Worm (Caenorhabditis elegans) whole organism, L3 larva: ENCODE results near the gene Y65A5A.24.

Source experiments
- R02D3.7 ChIP-seq: fragments of 150-350 bp; optimal IDR thresholded peaks from 2 replicates; lab custom pipeline; 2014; ENCODE audit warnings: missing biosample characterization, missing genetic modification characterization
- ZK546.5 ChIP-seq: sonication (generic microtip); optimal IDR thresholded peaks from 2 replicates; lab custom pipeline; 2017; ENCODE audit warnings: missing biosample characterization, missing genetic modification characterization
- ceh-16 ChIP-seq: sonication (generic microtip); optimal IDR thresholded peaks from 2 replicates; lab custom pipeline; 2017; ENCODE audit warnings: missing biosample characterization, missing genetic modification characterization
- ceh-28 ChIP-seq: fragments of 150-350 bp; optimal IDR thresholded peaks from 2 replicates; lab custom pipeline; 2014; ENCODE audit warnings: missing biosample characterization, missing genetic modification reagents, missing genetic modification characterization
- ceh-82 ChIP-seq: fragments of 150-350 bp; optimal IDR thresholded peaks from 2 replicates; lab custom pipeline; 2014; ENCODE audit warnings: missing biosample characterization, missing genetic modification characterization
- ceh-9 ChIP-seq: sonication (generic microtip); optimal IDR thresholded peaks from 2 replicates; lab custom pipeline; 2018; ENCODE audit warnings: missing biosample characterization, missing genetic modification characterization
- egl-27 ChIP-seq: sonication (generic microtip); optimal IDR thresholded peaks from 4 replicates; lab custom pipeline; 2017; ENCODE audit warnings: missing biosample characterization, missing genetic modification reagents, missing genetic modification characterization
- elt-2 ChIP-seq: sonication (generic microtip); optimal IDR thresholded peaks from 2 replicates; lab custom pipeline; 2016; ENCODE audit warnings: missing genetic modification reagents, mild to moderate bottlenecking, missing genetic modification characterization, missing compliant biosample characterization
- elt-3 ChIP-seq, 3 experiments: fragments of 150-350 bp in 1 of 3; sonication (generic microtip) in 2 of 3; optimal IDR thresholded peaks; 2 replicates in 2 of 3; 4 replicates in 1 of 3; lab custom pipeline; 2014 to 2017; ENCODE audit warnings: missing biosample characterization in 3 of 3, missing genetic modification characterization in 3 of 3
- eor-1 ChIP-seq, 2 experiments: fragments of 150-350 bp; optimal IDR thresholded peaks; 2 replicates each; lab custom pipeline; 2014 to 2018; ENCODE audit warnings: missing biosample characterization in 2 of 2, missing genetic modification characterization in 2 of 2
- fkh-2 ChIP-seq: fragments of 150-350 bp; optimal IDR thresholded peaks from 2 replicates; lab custom pipeline; 2014; ENCODE audit warnings: missing biosample characterization, missing genetic modification reagents, missing genetic modification characterization
- hmg-11 ChIP-seq: sonication (generic microtip); optimal IDR thresholded peaks from 2 replicates; lab custom pipeline; 2016; ENCODE audit warnings: missing genetic modification characterization, missing compliant biosample characterization
- jun-1 ChIP-seq: fragments of 150-350 bp; optimal IDR thresholded peaks from 2 replicates; lab custom pipeline; 2014; ENCODE audit warnings: missing biosample characterization, missing genetic modification reagents, missing genetic modification characterization
- lin-15B ChIP-seq: fragments of 150-350 bp; optimal IDR thresholded peaks from 2 replicates; lab custom pipeline; 2014; ENCODE audit warnings: missing biosample characterization, missing genetic modification characterization
- lsy-12 ChIP-seq: sonication (generic microtip); optimal IDR thresholded peaks from 2 replicates; lab custom pipeline; 2016; ENCODE audit warnings: mild to moderate bottlenecking, missing genetic modification characterization, missing compliant biosample characterization
- mdl-1 ChIP-seq: fragments of 150-350 bp; optimal IDR thresholded peaks from 2 replicates; lab custom pipeline; 2014; ENCODE audit warnings: missing biosample characterization, missing genetic modification characterization
- nfya-1 ChIP-seq: sonication (generic microtip); optimal IDR thresholded peaks from 2 replicates; lab custom pipeline; 2017; ENCODE audit warnings: missing genetic modification characterization, mild to moderate bottlenecking, missing compliant biosample characterization, antibody characterized with exemption, moderate library complexity; ENCODE audit not compliant: insufficient read depth
- nhr-11 ChIP-seq: fragments of 150-350 bp; optimal IDR thresholded peaks from 2 replicates; lab custom pipeline; 2014; ENCODE audit warnings: missing biosample characterization, missing genetic modification characterization
- nhr-12 ChIP-seq: fragments of 150-350 bp; optimal IDR thresholded peaks from 2 replicates; lab custom pipeline; 2014; ENCODE audit warnings: missing biosample characterization, missing genetic modification characterization
- nhr-23 ChIP-seq: fragments of 150-350 bp; optimal IDR thresholded peaks from 2 replicates; lab custom pipeline; 2014; ENCODE audit warnings: missing biosample characterization, missing genetic modification reagents, missing genetic modification characterization
- nhr-237 ChIP-seq: fragments of 150-350 bp; optimal IDR thresholded peaks from 2 replicates; lab custom pipeline; 2014; ENCODE audit warnings: missing biosample characterization, missing genetic modification characterization
- nhr-28 ChIP-seq: fragments of 150-350 bp; optimal IDR thresholded peaks from 2 replicates; lab custom pipeline; 2014; ENCODE audit warnings: missing biosample characterization, missing genetic modification characterization
- nhr-43 ChIP-seq: sonication (generic microtip); optimal IDR thresholded peaks from 2 replicates; lab custom pipeline; 2016; ENCODE audit warnings: mild to moderate bottlenecking, missing genetic modification characterization, missing compliant biosample characterization; ENCODE audit not compliant: poor library complexity, severe bottlenecking
- nhr-76 ChIP-seq: fragments of 150-350 bp; sonication (generic microtip); optimal IDR thresholded peaks from 5 replicates; lab custom pipeline; 2014; ENCODE audit warnings: missing biosample characterization, missing genetic modification characterization
- nhr-77 ChIP-seq: fragments of 150-350 bp; optimal IDR thresholded peaks from 2 replicates; lab custom pipeline; 2014; ENCODE audit warnings: missing biosample characterization, missing genetic modification characterization
- pha-4 ChIP-seq: fragments of 150-350 bp; optimal IDR thresholded peaks from 2 replicates; lab custom pipeline; 2014; ENCODE audit warnings: missing biosample characterization, missing genetic modification reagents, missing genetic modification characterization
- pqm-1 ChIP-seq: fragments of 150-350 bp; optimal IDR thresholded peaks from 2 replicates; lab custom pipeline; 2017; ENCODE audit warnings: missing biosample characterization, missing genetic modification characterization, inconsistent platforms
- sea-2 ChIP-seq: fragments of 150-350 bp; sonication (generic microtip); optimal IDR thresholded peaks from 4 replicates; lab custom pipeline; 2014; ENCODE audit warnings: missing biosample characterization, missing genetic modification reagents, missing genetic modification characterization
- snpc-4 ChIP-seq: fragments of 150-350 bp; optimal IDR thresholded peaks from 2 replicates; lab custom pipeline; 2014; ENCODE audit warnings: missing biosample characterization, missing genetic modification characterization
- tbx-2 ChIP-seq: sonication (generic microtip); optimal IDR thresholded peaks from 2 replicates; lab custom pipeline; 2016; ENCODE audit warnings: mild to moderate bottlenecking, missing genetic modification characterization, missing compliant biosample characterization
- unc-39 ChIP-seq: sonication (generic microtip); optimal IDR thresholded peaks from 4 replicates; lab custom pipeline; 2017; ENCODE audit warnings: missing biosample characterization, missing genetic modification characterization
- unc-62 ChIP-seq: fragments of 150-350 bp; sonication (generic microtip); optimal IDR thresholded peaks from 4 replicates; lab custom pipeline; 2014; ENCODE audit warnings: missing biosample characterization, missing genetic modification reagents, missing genetic modification characterization
- zag-1 ChIP-seq: fragments of 150-350 bp; optimal IDR thresholded peaks from 2 replicates; lab custom pipeline; 2014; ENCODE audit warnings: missing biosample characterization, missing genetic modification characterization
- ztf-11 ChIP-seq: fragments of 150-350 bp; optimal IDR thresholded peaks from 2 replicates; lab custom pipeline; 2014; ENCODE audit warnings: missing biosample characterization, missing genetic modification characterization
- ztf-4 ChIP-seq: fragments of 150-350 bp; optimal IDR thresholded peaks from 2 replicates; lab custom pipeline; 2014; ENCODE audit warnings: missing biosample characterization, missing genetic modification characterization

Y65A5A.24 gene

DNA sequence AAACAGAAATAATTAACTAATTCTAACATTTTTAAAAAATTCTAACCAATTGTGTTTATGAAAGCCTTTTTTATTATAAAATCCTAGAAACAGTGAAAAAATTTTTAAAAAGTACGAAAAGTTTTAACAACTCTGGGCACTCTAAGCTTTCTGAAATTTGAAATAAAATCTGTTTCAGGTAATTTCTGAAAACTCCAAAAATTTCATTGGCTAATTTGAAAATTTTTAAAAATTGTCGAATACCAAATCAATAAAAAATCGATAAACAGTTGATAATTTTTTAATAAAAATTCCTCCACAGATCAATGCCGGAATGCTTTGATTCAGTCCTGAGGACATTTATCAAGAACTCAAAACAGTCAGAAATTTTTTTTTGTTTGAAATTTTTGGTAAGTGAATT is at the start of gene Y65A5A.24:
Gene Y65A5A.24 (plus strand): TSS at position 301 of the 400 bp plus-strand sequence.
- no peak for TF ChIP-seq nhr-77 (tag; lab: Kevin White, UChicago)
- no peak for TF ChIP-seq nhr-28 (tag; lab: Kevin White, UChicago)
- no peak for TF ChIP-seq hmg-11 (tag; lab: Kevin White, UChicago)
- no peak for TF ChIP-seq nhr-237 (tag; lab: Kevin White, UChicago)
- TF ChIP-seq egl-27 (tag; lab: Kevin White, UChicago), result no peak
- TF ChIP-seq nfya-1, result no peak
- TF ChIP-seq unc-39 (tag; lab: Kevin White, UChicago), result no peak
- TF ChIP-seq sea-2, result no peak
- no peak for TF ChIP-seq ceh-16 (tag; lab: Kevin White, UChicago)
- TF ChIP-seq zag-1, result no peak
- no peak for TF ChIP-seq ceh-28 (tag; lab: Kevin White, UChicago)
- no peak for TF ChIP-seq R02D3.7 (tag; lab: Kevin White, UChicago)
- TF ChIP-seq mdl-1, result no peak
- no peak for TF ChIP-seq nhr-76 (tag; lab: Kevin White, UChicago)
- TF ChIP-seq ztf-11 (tag; lab: Kevin White, UChicago), result no peak
- no peak for TF ChIP-seq ceh-9
- no peak for TF ChIP-seq snpc-4 (tag; lab: Kevin White, UChicago)

- TF ChIP-seq snpc-4 (tag; lab: Kevin White, UChicago) (no peak), unc-62 (GFP tag; lab: Kevin White, UChicago) (no peak), pha-4 (tag; lab: Kevin White, UChicago) (no peak), lin-15B (tag; lab: Kevin White, UChicago) (no peak), tbx-2 (no peak), eor-1 (tag; optimal IDR thresholded peaks at IDR 0.05; lab: Kevin White, UChicago) (no peak), mdl-1 (no peak), ZK546.5 (tag; lab: Kevin White, UChicago) (no peak), ceh-16 (tag; lab: Kevin White, UChicago) (no peak)
Observed at ce11 chrIV:16346514-16346913, 47.3 kb upstream of the Y65A5A.24 start, which contains the start of gene C35D6.3. C35D6.3 (plus strand) TSS chrIV:16346814.

DNA sequence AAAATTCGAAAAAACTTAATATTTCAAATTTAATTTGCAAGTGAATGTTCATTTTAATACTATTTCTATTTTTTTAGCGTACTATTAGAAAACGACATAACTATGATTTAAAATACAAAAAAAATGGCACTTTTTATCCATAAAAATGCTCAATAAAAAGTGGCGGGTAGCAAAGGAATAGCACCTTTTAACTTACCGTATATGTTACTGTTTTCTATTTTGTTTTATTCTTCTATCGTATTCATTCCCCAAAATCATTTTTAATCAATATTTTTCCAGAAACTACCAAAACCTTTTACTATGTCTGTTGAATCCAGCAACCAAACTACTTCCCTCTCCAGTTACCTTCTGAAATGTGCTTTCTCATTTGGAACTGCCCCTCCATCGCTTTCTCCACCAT is 43.1 kb upstream of the Y65A5A.24 start, which contains the start of gene C35D6.4:
Gene C35D6.4 (plus strand): TSS at position 301 of the 400 bp plus-strand sequence.
- no peak for TF ChIP-seq mdl-1
- TF ChIP-seq pha-4 (tag; lab: Kevin White, UChicago), result no peak
- TF ChIP-seq elt-3 (tag; optimal IDR thresholded peaks at IDR 0.05; lab: Kevin White, UChicago), result no peak
- TF ChIP-seq zag-1, result no peak
- no peak for TF ChIP-seq ztf-4 (tag; lab: Kevin White, UChicago)
- TF ChIP-seq unc-39 (tag; lab: Kevin White, UChicago), result no peak
- no peak for TF ChIP-seq lsy-12 (tag; lab: Kevin White, UChicago)
- no peak for TF ChIP-seq ceh-82 (tag; lab: Kevin White, UChicago)
- no peak for TF ChIP-seq egl-27 (tag; lab: Kevin White, UChicago)
- no peak for TF ChIP-seq elt-2 (tag; lab: Kevin White, UChicago)
- TF ChIP-seq nhr-237 (tag; lab: Kevin White, UChicago), result no peak
- TF ChIP-seq nhr-76 (tag; lab: Kevin White, UChicago), result no peak
- no peak for TF ChIP-seq nhr-11
- TF ChIP-seq nhr-43 (tag; lab: Kevin White, UChicago), result no peak
- TF ChIP-seq fkh-2 (tag; lab: Kevin White, UChicago), result no peak
- no peak for TF ChIP-seq pqm-1 (tag; lab: Kevin White, UChicago)
- no peak for TF ChIP-seq sea-2
- TF ChIP-seq, all 47 proteins: peak for 0

DNA sequence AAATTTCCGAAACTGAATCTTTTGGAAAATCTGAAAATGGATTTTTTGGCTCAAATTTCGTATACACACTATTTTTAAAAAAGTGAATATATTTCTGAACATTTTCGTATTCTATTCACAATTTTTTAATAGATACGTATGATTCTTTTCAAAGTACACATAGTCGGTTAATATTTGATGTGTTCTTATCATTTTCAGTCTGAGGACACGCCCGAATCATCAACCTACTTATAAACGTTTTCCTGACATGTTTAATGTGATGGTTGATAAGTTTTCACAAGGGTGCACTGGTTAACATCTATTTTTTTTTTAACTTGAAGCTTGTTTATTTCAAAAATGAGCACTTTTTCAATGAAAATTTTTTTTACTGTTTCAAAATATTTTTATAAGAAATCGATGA is 29.2 kb upstream of the Y65A5A.24 start:
- peak; percentile 47 for TF ChIP-seq elt-2 (tag; lab: Kevin White, UChicago)
- peak; percentile 4 for TF ChIP-seq pqm-1 (tag; lab: Kevin White, UChicago)
- TF ChIP-seq pha-4 (tag; lab: Kevin White, UChicago), result peak; percentile 0
- TF ChIP-seq ztf-4 (tag; lab: Kevin White, UChicago), result no peak
- TF ChIP-seq lsy-12 (tag; lab: Kevin White, UChicago), result no peak

DNA sequence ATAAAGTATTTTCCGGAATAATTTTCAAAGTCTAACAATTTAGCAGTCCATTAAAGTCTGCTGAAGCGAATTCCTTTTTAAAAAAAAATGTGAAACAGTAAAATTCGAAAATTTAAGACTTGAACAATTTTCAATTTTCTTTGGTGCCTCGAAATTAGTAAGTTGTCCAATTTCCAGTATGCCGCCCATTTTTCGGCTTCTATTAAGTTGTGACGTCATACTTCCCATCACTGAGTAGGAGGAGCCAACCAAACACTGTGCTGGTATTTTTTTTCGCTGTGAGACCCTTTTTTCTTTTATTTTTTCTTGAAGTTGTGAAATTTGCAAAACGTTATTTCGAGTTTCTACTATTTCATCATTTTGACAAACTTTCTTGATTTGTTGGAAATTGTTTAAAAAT is 23.2 kb upstream of the Y65A5A.24 start:
- TF ChIP-seq jun-1 (tag; lab: Kevin White, UChicago), result no peak
- no peak for TF ChIP-seq nhr-23 (tag; lab: Kevin White, UChicago)
- no peak for TF ChIP-seq elt-2 (tag; lab: Kevin White, UChicago)
- no peak for TF ChIP-seq pha-4 (tag; lab: Kevin White, UChicago)
- TF ChIP-seq lsy-12 (tag; lab: Kevin White, UChicago), result no peak
- no peak for TF ChIP-seq lin-15B (tag; lab: Kevin White, UChicago)
- no peak for TF ChIP-seq nhr-12 (tag; lab: Kevin White, UChicago)
- TF ChIP-seq, all 47 proteins: peak for 0
